Worm (Caenorhabditis elegans): Measurements from ENCODE around the gene ccnk-1.

DNA sequence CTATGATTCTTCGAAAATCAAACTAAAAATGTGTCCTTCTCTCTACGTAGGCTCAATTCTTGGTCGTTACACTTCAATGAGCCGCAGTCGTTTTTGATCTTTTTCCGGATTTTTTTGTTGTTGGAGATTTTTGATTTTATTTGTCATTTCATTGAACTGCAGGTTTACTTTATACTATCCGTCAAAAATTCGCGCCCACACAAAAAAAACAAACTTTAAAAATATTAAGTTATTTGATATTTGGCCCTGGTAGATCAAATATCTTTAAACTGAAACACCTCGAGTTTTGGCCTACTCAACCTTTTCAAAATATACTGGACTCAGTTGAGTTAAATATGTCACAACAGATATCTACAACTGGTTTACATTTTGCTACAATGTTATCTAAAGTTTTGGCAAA is 3.3 kb downstream of the ccnk-1 start:
- no peak for TF ChIP-seq zim-3 (tag; optimal IDR thresholded peaks at IDR 0.05)
- no peak for TF ChIP-seq T26A5.8 (tag; optimal IDR thresholded peaks at IDR 0.05)
- no peak for TF ChIP-seq egl-18 (GFP tag; IDR thresholded peaks at IDR 0.05)
- TF ChIP-seq dpl-1 (GFP tag; optimal IDR thresholded peaks at IDR 0.05): no peak
- no peak for TF ChIP-seq unc-130 (GFP tag; optimal IDR thresholded peaks at IDR 0.05)
- no peak for TF ChIP-seq Y67H2A.10 (GFP tag; conservative IDR thresholded peaks at IDR 0.05)
- no peak for TF ChIP-seq ama-1 (optimal IDR thresholded peaks at IDR 0.05)
- no peak for TF ChIP-seq ama-1 (GFP tag; optimal IDR thresholded peaks at IDR 0.05)
- TF ChIP-seq nfya-1 (tag; optimal IDR thresholded peaks at IDR 0.05; ENCODE audit: borderline replicate concordance, insufficient read depth): no peak

Measured in whole organism, young adult.